Fruit fly (Drosophila melanogaster) whole organism, embryonic: ENCODE measurements around the gene CG17625.

Experiments used
- Bdp1 ChIP-seq: fragments of 200-800 bp; sonication (Bioruptor generic); optimal IDR thresholded peaks from 3 replicates; lab custom pipeline; 2016; ENCODE audit warnings: missing biosample characterization, missing genetic modification characterization
- Bgb ChIP-seq: fragments of 200-800 bp; sonication (Bioruptor generic); IDR thresholded peaks from 2 replicates; pipeline ENCODE4 v1.3.6; 2022; ENCODE audit warnings: missing biosample characterization, missing genetic modification characterization; ENCODE audit not compliant: partially characterized antibody
- CG10209 ChIP-seq: fragments of 200-800 bp; sonication (Bioruptor generic); optimal IDR thresholded peaks from 3 replicates; lab custom pipeline; 2017; ENCODE audit warnings: missing biosample characterization, mild to moderate bottlenecking, missing genetic modification characterization, missing genetic modification reagents
- CG10431 ChIP-seq: fragments of 200-800 bp; sonication (Bioruptor generic); optimal IDR thresholded peaks from 3 replicates; lab custom pipeline; 2018; ENCODE audit warnings: missing biosample characterization, mild to moderate bottlenecking, missing genetic modification characterization
- CG11085 ChIP-seq: fragments of 200-800 bp; sonication (Bioruptor generic); IDR thresholded peaks from 2 replicates; pipeline ENCODE4 v1.3.6; 2022; ENCODE audit warnings: missing biosample characterization, missing genetic modification characterization
- CG12659 ChIP-seq: fragments of 200-800 bp; sonication (Bioruptor generic); optimal IDR thresholded peaks from 3 replicates; lab custom pipeline; 2017; ENCODE audit warnings: mild to moderate bottlenecking, missing biosample characterization, missing genetic modification reagents, missing genetic modification characterization
- CG13287 ChIP-seq: fragments of 200-800 bp; sonication (Bioruptor generic); IDR thresholded peaks from 2 replicates; pipeline ENCODE4 v1.3.6; 2022; ENCODE audit warnings: missing biosample characterization, missing genetic modification characterization; ENCODE audit not compliant: partially characterized antibody
- CG15514 ChIP-seq: fragments of 200-800 bp; sonication (Bioruptor generic); optimal IDR thresholded peaks from 3 replicates; lab custom pipeline; 2017; ENCODE audit warnings: missing biosample characterization, missing genetic modification characterization, mild to moderate bottlenecking, moderate library complexity, missing genetic modification reagents
- CG16813 ChIP-seq: fragments of 200-800 bp; sonication (Bioruptor generic); IDR thresholded peaks from 3 replicates; pipeline ENCODE4 v1.3.6; 2022; ENCODE audit warnings: missing biosample characterization, missing genetic modification characterization; ENCODE audit not compliant: partially characterized antibody
- CG17186 ChIP-seq: fragments of 200-800 bp; sonication (Bioruptor generic); optimal IDR thresholded peaks from 3 replicates; lab custom pipeline; 2017; ENCODE audit warnings: missing biosample characterization, missing genetic modification reagents, missing genetic modification characterization
- CG17328 ChIP-seq: fragments of 200-800 bp; sonication (Bioruptor generic); IDR thresholded peaks from 2 replicates; pipeline ENCODE4 v1.3.6; 2022; ENCODE audit warnings: missing biosample characterization, missing genetic modification characterization
- CG17829 ChIP-seq: fragments of 200-800 bp; optimal IDR thresholded peaks from 2 replicates; lab custom pipeline; 2019; ENCODE audit warnings: missing biosample characterization, mild to moderate bottlenecking, missing genetic modification characterization, moderate library complexity
- CG18262 ChIP-seq: fragments of 200-800 bp; optimal IDR thresholded peaks from 3 replicates; lab custom pipeline; 2019; ENCODE audit warnings: missing biosample characterization, mild to moderate bottlenecking, missing genetic modification characterization, moderate library complexity
- CG2202 ChIP-seq: fragments of 200-800 bp; sonication (Bioruptor generic); optimal IDR thresholded peaks from 2 replicates; lab custom pipeline; 2018; ENCODE audit warnings: missing biosample characterization, mild to moderate bottlenecking, missing genetic modification characterization
- CG2712 ChIP-seq: fragments of 200-800 bp; optimal IDR thresholded peaks from 3 replicates; lab custom pipeline; 2019; ENCODE audit warnings: missing biosample characterization, mild to moderate bottlenecking, missing genetic modification characterization, moderate library complexity
- CG4328 ChIP-seq: fragments of 200-800 bp; sonication (Bioruptor generic); optimal IDR thresholded peaks from 3 replicates; lab custom pipeline; 2017; ENCODE audit warnings: missing biosample characterization, missing genetic modification reagents, missing genetic modification characterization
- CG43689 ChIP-seq: fragments of 200-800 bp; sonication (Bioruptor generic); IDR thresholded peaks from 2 replicates; pipeline ENCODE4 v1.3.6; 2022; ENCODE audit warnings: missing biosample characterization, missing genetic modification characterization
- CG4707 ChIP-seq: fragments of 200-800 bp; sonication (Bioruptor generic); optimal IDR thresholded peaks from 2 replicates; lab custom pipeline; 2018; ENCODE audit warnings: missing biosample characterization, mild to moderate bottlenecking, missing genetic modification characterization, moderate library complexity
- CG8290 ChIP-seq, 3 experiments: fragments of 200-800 bp; sonication (Bioruptor generic); optimal IDR thresholded peaks; 2 replicates each; lab custom pipeline; 2016 to 2019; ENCODE audit warnings: missing biosample characterization in 3 of 3, missing genetic modification characterization in 3 of 3, mild to moderate bottlenecking in 2 of 3, moderate library complexity in 1 of 3
- Chrac-16 ChIP-seq: fragments of 200-800 bp; sonication (Bioruptor generic); optimal IDR thresholded peaks from 3 replicates; lab custom pipeline; 2016; ENCODE audit warnings: missing biosample characterization, missing genetic modification characterization
- Doc3 ChIP-seq: fragments of 200-800 bp; sonication (Bioruptor generic); IDR thresholded peaks from 3 replicates; pipeline ENCODE4 v1.3.6; 2022; ENCODE audit warnings: missing biosample characterization, missing genetic modification characterization; ENCODE audit not compliant: partially characterized antibody
- GATAe ChIP-seq: fragments of 200-800 bp; sonication (Bioruptor generic); conservative IDR thresholded peaks from 2 replicates; pipeline ENCODE4 v1.3.6; 2022; ENCODE audit warnings: missing biosample characterization, missing genetic modification characterization
- Gsc ChIP-seq: fragments of 200-800 bp; sonication (Bioruptor generic); IDR thresholded peaks from 2 replicates; pipeline ENCODE4 v1.3.6; 2022; ENCODE audit warnings: missing biosample characterization, missing genetic modification characterization
- Kr ChIP-seq: fragments of 200-800 bp; sonication (Bioruptor generic); optimal IDR thresholded peaks from 2 replicates; lab custom pipeline; 2017; ENCODE audit warnings: missing biosample characterization, mild to moderate bottlenecking, missing genetic modification characterization
- Mad ChIP-seq: fragments of 200-800 bp; sonication (Bioruptor generic); optimal IDR thresholded peaks from 2 replicates; lab custom pipeline; 2016; ENCODE audit warnings: missing biosample characterization, missing genetic modification characterization
- Myb ChIP-seq: fragments of 200-800 bp; sonication (Bioruptor generic); optimal IDR thresholded peaks from 2 replicates; lab custom pipeline; 2016; ENCODE audit warnings: missing biosample characterization, missing genetic modification characterization
- Nf-YB ChIP-seq: fragments of 200-800 bp; sonication (Bioruptor generic); optimal IDR thresholded peaks from 3 replicates; lab custom pipeline; 2019; ENCODE audit warnings: missing biosample characterization, mild to moderate bottlenecking, missing genetic modification characterization, moderate library complexity
- Nf-YC ChIP-seq: fragments of 200-800 bp; optimal IDR thresholded peaks from 3 replicates; lab custom pipeline; 2019; ENCODE audit warnings: missing biosample characterization, mild to moderate bottlenecking, missing genetic modification characterization, moderate library complexity
- Oaz ChIP-seq: fragments of 200-800 bp; sonication (Bioruptor generic); IDR thresholded peaks from 2 replicates; pipeline ENCODE4 v1.3.6; 2022; ENCODE audit warnings: missing biosample characterization, missing genetic modification characterization
- Oli ChIP-seq: fragments of 200-800 bp; sonication (Bioruptor generic); optimal IDR thresholded peaks from 2 replicates; lab custom pipeline; 2018; ENCODE audit warnings: missing biosample characterization, mild to moderate bottlenecking, missing genetic modification characterization, moderate library complexity
- Optix ChIP-seq: fragments of 200-800 bp; sonication (Bioruptor generic); IDR thresholded peaks from 3 replicates; pipeline ENCODE4 v1.3.6; 2022; ENCODE audit warnings: missing biosample characterization, missing genetic modification characterization
- Ravus ChIP-seq: fragments of 200-800 bp; sonication (Bioruptor generic); IDR thresholded peaks from 2 replicates; pipeline ENCODE4 v1.3.6; 2022; ENCODE audit warnings: missing biosample characterization, missing genetic modification characterization
- Rfx ChIP-seq: fragments of 200-800 bp; sonication (Bioruptor generic); IDR thresholded peaks from 2 replicates; pipeline ENCODE4 v1.3.6; 2022; ENCODE audit warnings: missing biosample characterization, missing genetic modification characterization
- Sry-β ChIP-seq: fragments of 200-800 bp; sonication (Bioruptor generic); optimal IDR thresholded peaks from 2 replicates; lab custom pipeline; 2018; ENCODE audit warnings: missing biosample characterization, mild to moderate bottlenecking, missing genetic modification characterization, moderate library complexity
- TFAM ChIP-seq: fragments of 200-800 bp; sonication (Bioruptor generic); optimal IDR thresholded peaks from 2 replicates; lab custom pipeline; 2017; ENCODE audit warnings: missing biosample characterization, missing genetic modification characterization, inconsistent platforms
- abd-A ChIP-seq: fragments of 200-800 bp; sonication (Bioruptor generic); optimal IDR thresholded peaks from 3 replicates; lab custom pipeline; 2019; ENCODE audit warnings: missing biosample characterization, mild to moderate bottlenecking, missing genetic modification characterization, moderate library complexity
- cas ChIP-seq: fragments of 200-800 bp; sonication (Bioruptor generic); IDR thresholded peaks from 2 replicates; pipeline ENCODE4 v1.3.6; 2022; ENCODE audit warnings: missing biosample characterization, missing genetic modification characterization
- da ChIP-seq: fragments of 200-800 bp; sonication (Bioruptor generic); optimal IDR thresholded peaks from 2 replicates; lab custom pipeline; 2016; ENCODE audit warnings: missing biosample characterization, missing genetic modification characterization
- ewg ChIP-seq: fragments of 200-800 bp; sonication (Bioruptor generic); optimal IDR thresholded peaks from 3 replicates; lab custom pipeline; 2017; ENCODE audit warnings: mild to moderate bottlenecking, missing biosample characterization, missing genetic modification reagents, missing genetic modification characterization
- hkb ChIP-seq, 2 experiments: fragments of 200-800 bp in 1 of 2; fragments of >200 bp in 1 of 2; sonication (Bioruptor generic) in 1 of 2; IDR thresholded peaks in 1 of 2; optimal IDR thresholded peaks in 1 of 2; 2 replicates each; pipeline versions ENCODE4 v1.3.6 to Lab custom; 2017 to 2022; ENCODE audit warnings: missing biosample characterization in 1 of 2, missing genetic modification characterization in 1 of 2
- jing ChIP-seq: fragments of 200-800 bp; sonication (Bioruptor generic); optimal IDR thresholded peaks from 2 replicates; lab custom pipeline; 2018; ENCODE audit warnings: missing biosample characterization, mild to moderate bottlenecking, missing genetic modification characterization
- lmd ChIP-seq: fragments of 200-800 bp; sonication (Bioruptor generic); IDR thresholded peaks from 2 replicates; pipeline ENCODE4 v1.3.6; 2022; ENCODE audit warnings: missing biosample characterization, missing genetic modification characterization
- mirr ChIP-seq: fragments of 200-800 bp; sonication (Bioruptor generic); optimal IDR thresholded peaks from 3 replicates; lab custom pipeline; 2018; ENCODE audit warnings: missing biosample characterization, mild to moderate bottlenecking, missing genetic modification characterization
- nerfin-2 ChIP-seq: fragments of 200-800 bp; sonication (Bioruptor generic); IDR thresholded peaks from 2 replicates; pipeline ENCODE4 v1.3.6; 2022; ENCODE audit warnings: missing biosample characterization, missing genetic modification characterization; ENCODE audit not compliant: partially characterized antibody
- nmo ChIP-seq: fragments of 200-800 bp; sonication (Bioruptor generic); optimal IDR thresholded peaks from 2 replicates; lab custom pipeline; 2018; ENCODE audit warnings: missing biosample characterization, mild to moderate bottlenecking, missing genetic modification characterization, moderate library complexity
- tio ChIP-seq: fragments of 200-800 bp; sonication (Bioruptor generic); optimal IDR thresholded peaks from 2 replicates; lab custom pipeline; 2017; ENCODE audit warnings: missing biosample characterization, missing genetic modification characterization, inconsistent platforms
- tll ChIP-seq, 2 experiments: fragments of 200-800 bp in 1 of 2; fragments of >200 bp in 1 of 2; sonication (Bioruptor generic) in 1 of 2; optimal IDR thresholded peaks; 2 replicates each; lab custom pipeline; 2017 to 2019; ENCODE audit warnings: missing biosample characterization in 2 of 2, missing genetic modification characterization in 2 of 2, mild to moderate bottlenecking in 1 of 2, moderate library complexity in 1 of 2
- trh ChIP-seq: fragments of 200-800 bp; sonication (Bioruptor generic); optimal IDR thresholded peaks from 2 replicates; lab custom pipeline; 2016; ENCODE audit warnings: missing biosample characterization, missing genetic modification characterization
- twi ChIP-seq: fragments of 200-800 bp; optimal IDR thresholded peaks from 2 replicates; lab custom pipeline; 2019; ENCODE audit warnings: missing biosample characterization, mild to moderate bottlenecking, missing genetic modification characterization, moderate library complexity
- usp ChIP-seq: fragments of >200 bp; optimal IDR thresholded peaks from 2 replicates; lab custom pipeline; 2017; ENCODE audit warnings: missing biosample characterization, missing genetic modification characterization

CG17625 gene

DNA sequence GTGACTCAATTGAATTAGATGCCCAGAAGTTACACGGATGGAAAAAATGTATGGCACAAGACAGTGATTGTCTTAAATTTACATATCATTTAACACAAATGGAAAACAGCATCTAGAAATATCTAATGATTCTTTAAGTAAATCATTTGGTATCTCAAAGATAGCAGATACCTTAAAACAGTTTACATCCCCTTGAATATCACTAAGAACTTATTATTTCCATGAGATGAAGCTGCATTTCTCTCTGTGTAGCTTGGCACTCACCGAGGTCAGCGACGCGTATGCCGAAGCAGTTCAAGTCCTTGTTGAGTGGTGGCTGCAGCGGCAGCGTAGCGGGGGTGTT, 32.9 kb downstream of the CG17625 start (continued):
- TF ChIP-seq ewg (GFP tag; lab: Kevin White, UChicago) (no peak), Chrac-16 (GFP tag; lab: Kevin White, UChicago) (no peak), CG17829 (tag; lab: Kevin White, UChicago) (peak; percentile 47), CG8290 (GFP tag; optimal IDR thresholded peaks at IDR 0.05; lab: Kevin White, UChicago) (no peak), CG8290 (tag; optimal IDR thresholded peaks at IDR 0.05; lab: Kevin White, UChicago) (no peak), GATAe (GFP tag; lab: Robert Waterston, UW) (no peak), nerfin-2 (GFP tag; lab: Robert Waterston, UW) (no peak), Sry-β (GFP tag; lab: Kevin White, UChicago) (no peak), Oaz (GFP tag; lab: Robert Waterston, UW) (no peak), TFAM (no peak), Kr (GFP tag; lab: Kevin White, UChicago) (no peak), CG2712 (tag; lab: Kevin White, UChicago) (peak; percentile 62), CG4707 (GFP tag; lab: Kevin White, UChicago) (no peak), Nf-YB (no peak), Bdp1 (GFP tag; lab: Kevin White, UChicago) (no peak), CG4328 (GFP tag; lab: Kevin White, UChicago) (no peak), CG15514 (GFP tag; lab: Kevin White, UChicago) (no peak), Bgb (no peak), mirr (GFP tag; lab: Kevin White, UChicago) (no peak), CG18262 (peak; percentile 59), CG13287 (GFP tag; lab: Robert Waterston, UW) (no peak), tll (GFP tag; optimal IDR thresholded peaks at IDR 0.05; lab: Kevin White, UChicago) (no peak), CG11085 (GFP tag; lab: Robert Waterston, UW) (no peak), CG17186 (GFP tag; lab: Kevin White, UChicago) (no peak), CG2202 (tag; lab: Kevin White, UChicago) (no peak), abd-A (tag; lab: Kevin White, UChicago) (no peak), CG12659 (GFP tag; lab: Kevin White, UChicago) (no peak), twi (no peak), cas (GFP tag; lab: Robert Waterston, UW) (no peak), tio (GFP tag; lab: Kevin White, UChicago) (no peak), Mad (GFP tag; lab: Kevin White, UChicago) (no peak), jing (no peak), Oli (tag; lab: Kevin White, UChicago) (peak; percentile 44), lmd (GFP tag; lab: Robert Waterston, UW) (peak; percentile 21; the same call in 1 of the 2 replicates), Nf-YC (tag; lab: Kevin White, UChicago) (no peak), CG43689 (GFP tag; lab: Robert Waterston, UW) (no peak), CG17328 (GFP tag; lab: Robert Waterston, UW) (no peak; the same call in 1 of the 2 replicates), usp (GFP tag; lab: Kevin White, UChicago) (no peak), trh (GFP tag; lab: Kevin White, UChicago) (no peak), Gsc (GFP tag; lab: Robert Waterston, UW) (no peak), CG16813 (GFP tag; lab: Robert Waterston, UW) (no peak), Rfx (GFP tag; lab: Robert Waterston, UW) (no peak), da (no peak), CG10209 (GFP tag; lab: Kevin White, UChicago) (no peak), Doc3 (no peak), Myb (no peak), CG10431 (GFP tag; lab: Kevin White, UChicago) (no peak), Optix (no peak), hkb (optimal IDR thresholded peaks at IDR 0.05; lab: Kevin White, UChicago) (no peak), hkb (GFP tag; IDR thresholded peaks at IDR 0.05; lab: Robert Waterston, UW) (0 out of 2 replicates have a peak, but pooled peaks have one; percentile 15), nmo (GFP tag; lab: Kevin White, UChicago) (peak; percentile 61), Ravus (GFP tag; lab: Robert Waterston, UW) (no peak)
